Worm (Caenorhabditis elegans): ENCODE data around the gene nhr-123.

Gene nhr-123

DNA sequence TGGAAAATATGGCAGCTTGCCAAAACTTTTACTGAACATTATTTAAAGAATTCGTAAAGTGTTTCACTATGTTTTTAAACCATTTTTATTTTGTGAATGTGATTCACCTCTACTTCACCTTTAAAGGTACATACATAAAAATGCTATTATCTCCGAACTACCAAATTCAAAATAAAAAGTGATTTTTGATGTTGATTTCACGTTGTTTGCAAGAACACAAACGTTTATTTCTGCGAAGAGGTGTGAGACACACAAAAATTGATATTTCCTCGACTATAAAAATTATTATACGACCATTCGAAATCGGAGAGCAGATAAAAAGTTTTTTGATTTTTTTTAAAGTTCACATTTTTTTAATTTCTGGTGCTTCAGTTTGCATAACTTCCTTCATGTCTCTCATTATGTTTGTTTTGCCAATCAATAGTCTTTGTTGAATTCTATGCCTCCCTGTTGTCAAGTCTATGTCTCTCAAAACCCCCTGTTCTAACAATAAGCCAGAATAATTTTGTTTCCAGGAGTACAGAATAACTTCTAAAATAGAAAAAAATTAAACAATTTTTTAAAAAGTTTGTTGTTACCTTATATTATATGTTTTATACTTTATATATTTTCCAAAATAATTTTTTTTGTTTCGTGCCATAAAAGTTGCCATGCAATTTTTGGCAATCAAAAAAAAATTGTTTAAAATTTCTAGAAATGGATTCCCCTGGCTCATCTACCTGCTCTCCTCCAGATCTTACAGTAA, at the start of gene nhr-123:
nhr-123 (plus strand) TSS at position 695 of the 745 bp plus-strand sequence.
- TF ChIP-seq F23B12.7 (tag; optimal IDR thresholded peaks at IDR 0.05; ENCODE audit: insufficient read depth): no peak
- no peak for TF ChIP-seq somi-1 (GFP tag; optimal IDR thresholded peaks at IDR 0.05)
- peak; percentile 15; the same call in 1 of the 2 replicates for TF ChIP-seq hmg-1.2 (GFP tag; IDR thresholded peaks at IDR 0.05)
- no peak for TF ChIP-seq ceh-100 (GFP tag; IDR thresholded peaks at IDR 0.05)
- TF ChIP-seq ceh-40 (GFP tag; IDR thresholded peaks at IDR 0.05): no peak
- no peak for TF ChIP-seq gei-17 (GFP tag; optimal IDR thresholded peaks at IDR 0.05)

DNA sequence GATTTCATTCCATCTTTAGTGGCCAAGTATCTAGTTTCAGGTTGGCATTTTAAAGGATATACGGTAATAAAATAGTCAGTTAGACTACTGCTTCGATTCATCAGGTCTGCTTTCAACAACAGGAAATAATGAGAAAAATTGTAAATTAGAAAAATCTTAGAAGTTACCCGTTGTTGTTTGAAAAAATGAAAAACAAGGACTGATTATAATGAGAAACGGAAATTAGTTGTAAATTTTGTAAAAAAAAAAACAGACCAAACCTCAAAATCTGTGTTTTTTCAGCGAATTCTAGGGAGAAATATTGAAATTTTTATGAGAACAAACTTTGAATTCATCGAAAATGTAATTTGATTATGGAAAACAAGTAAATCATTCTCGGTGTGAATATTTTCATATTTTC, 48.2 kb upstream of the nhr-123 start, which contains the start of gene srh-62:
srh-62 (minus strand) TSS at position 101 of the 400 bp plus-strand sequence.
- TF ChIP-seq ccch-3 (GFP tag; optimal IDR thresholded peaks at IDR 0.05) (no peak), F49E8.2 (tag; optimal IDR thresholded peaks at IDR 0.05; ENCODE audit: insufficient read depth) (no peak), lsl-1 (GFP tag; optimal IDR thresholded peaks at IDR 0.05) (no peak)

DNA sequence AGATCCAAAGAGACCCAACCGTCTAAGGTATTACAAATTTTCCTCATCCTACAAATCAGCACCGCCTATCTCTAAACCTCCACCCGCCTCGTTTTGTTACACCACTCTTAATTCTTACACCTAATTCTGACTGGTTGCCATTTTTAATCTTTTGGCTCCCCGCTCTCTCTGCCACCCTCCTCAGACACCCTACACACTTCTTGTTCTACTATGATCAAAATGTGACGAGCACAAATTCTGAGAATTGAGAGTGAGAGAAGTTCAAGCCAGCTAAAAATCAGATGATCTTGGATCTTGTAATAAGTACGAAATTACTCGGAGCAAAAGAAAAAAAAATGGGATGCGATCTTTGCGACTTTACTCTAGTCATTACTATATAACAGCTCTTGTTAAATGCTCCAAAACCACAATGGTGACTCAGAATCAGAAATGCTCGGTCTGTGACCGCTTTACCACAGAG, 47.0 kb upstream of the nhr-123 start, which contains the start of gene nhr-252:
nhr-252 (plus strand) TSS at position 410 of the 460 bp plus-strand sequence.
- TF ChIP-seq xnd-1 (tag; optimal IDR thresholded peaks at IDR 0.05) (no peak), madf-10 (tag; optimal IDR thresholded peaks at IDR 0.05) (no peak)

DNA sequence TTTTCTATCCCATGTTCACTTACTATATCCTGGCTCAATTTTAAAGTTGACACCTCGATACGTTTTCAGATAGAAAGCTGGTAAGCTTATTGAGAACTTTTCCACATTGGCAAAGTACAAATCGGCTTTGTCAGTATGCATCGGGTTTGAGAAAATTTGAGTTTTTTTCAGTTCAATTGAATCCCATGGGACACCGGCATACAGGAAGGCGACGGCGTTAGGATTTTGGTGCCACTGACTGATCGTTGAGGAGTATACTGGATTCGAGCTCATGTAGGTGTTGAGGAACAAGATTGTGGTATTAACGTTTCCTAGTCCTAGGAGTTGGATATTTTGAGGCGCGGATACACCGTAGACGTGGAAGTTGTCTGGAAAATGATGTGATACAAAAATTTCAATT, 38.4 kb upstream of the nhr-123 start:
- TF ChIP-seq nfyb-1 (GFP tag; IDR thresholded peaks at IDR 0.05) (no peak), egl-18 (GFP tag; IDR thresholded peaks at IDR 0.05) (no peak), F39B2.1 (GFP tag; IDR thresholded peaks at IDR 0.05) (no peak), repo-1 (tag; optimal IDR thresholded peaks at IDR 0.05) (no peak), Y95B8A.8 (GFP tag; IDR thresholded peaks at IDR 0.05) (no peak), snpc-1.3 (tag; optimal IDR thresholded peaks at IDR 0.05; ENCODE audit: insufficient read depth) (no peak), nhr-27 (tag; optimal IDR thresholded peaks at IDR 0.05) (no peak), D2030.7 (GFP tag; IDR thresholded peaks at IDR 0.05) (no peak), aptf-2 (GFP tag; conservative IDR thresholded peaks at IDR 0.05) (no peak), ccch-3 (GFP tag; optimal IDR thresholded peaks at IDR 0.05) (no peak), Y79H2A.3 (GFP tag; conservative IDR thresholded peaks at IDR 0.05) (no peak), athp-1 (tag; optimal IDR thresholded peaks at IDR 0.05) (no peak), K12H6.12 (tag; optimal IDR thresholded peaks at IDR 0.05) (no peak), fkh-3 (tag; optimal IDR thresholded peaks at IDR 0.05) (no peak), F55B11.4 (tag; optimal IDR thresholded peaks at IDR 0.05; ENCODE audit: borderline replicate concordance, insufficient read depth) (no peak), attf-5 (GFP tag; optimal IDR thresholded peaks at IDR 0.05) (no peak), hsf-1 (GFP tag; IDR thresholded peaks at IDR 0.05) (no peak), attf-3 (GFP tag; conservative IDR thresholded peaks at IDR 0.05) (no peak)

DNA sequence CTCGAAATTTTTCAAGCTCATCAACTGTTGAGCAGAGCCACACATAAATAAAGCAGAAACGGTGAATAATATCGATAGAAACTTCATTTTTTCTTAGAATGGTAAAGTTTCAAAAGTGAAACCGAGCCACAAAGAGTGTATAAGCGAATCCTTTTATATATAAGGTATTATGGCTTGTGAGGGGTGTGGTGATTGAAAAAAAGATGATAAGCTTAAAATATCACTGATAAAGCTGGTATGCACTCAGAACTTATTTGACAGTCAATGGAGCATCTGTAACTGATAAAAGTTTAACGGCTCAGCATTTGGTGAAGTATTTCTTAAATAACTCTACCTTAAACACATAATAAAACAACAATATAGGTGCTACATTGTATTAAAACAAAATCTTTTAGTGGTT, 36.6 kb upstream of the nhr-123 start, which contains the start of gene dod-19:
dod-19 (minus strand) TSS at position 130 of the 400 bp plus-strand sequence.
- peak; percentile 17 for TF ChIP-seq nhr-80 (tag; optimal IDR thresholded peaks at IDR 0.05)
- TF ChIP-seq let-526 (GFP tag; IDR thresholded peaks at IDR 0.05): no peak

All from whole organism, young adult.